Fruit fly (Drosophila melanogaster): ENCODE results near the gene CG8507.

Gene CG8507

DNA sequence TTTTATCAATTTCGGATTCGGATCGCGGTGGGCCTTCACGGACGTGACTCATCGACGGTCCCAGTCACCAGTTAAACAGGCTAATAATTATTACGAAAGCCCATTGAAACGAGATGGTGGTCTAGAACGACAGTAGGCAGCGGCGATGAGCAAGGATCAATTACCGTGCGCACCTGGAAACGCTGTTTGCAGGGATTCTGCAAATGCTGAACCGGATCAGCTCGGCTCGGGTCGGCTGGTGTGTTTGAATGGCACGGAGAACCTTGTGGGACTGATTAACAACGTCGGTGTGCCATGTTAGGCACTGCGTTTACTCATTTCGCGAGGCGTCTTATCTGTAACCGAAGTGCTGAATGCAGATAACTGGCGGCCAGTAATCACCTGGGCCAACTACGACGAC lies 17.1 kb upstream of the CG8507 start, which contains the start of gene Whamy:
Gene Whamy (minus strand): TSS at position 273 of the 400 bp plus-strand sequence.
- TF ChIP-seq Rel (GFP tag; optimal IDR thresholded peaks at IDR 0.05) (no peak), Rel (tag; optimal IDR thresholded peaks at IDR 0.05) (peak; percentile 93), sv (GFP tag; optimal IDR thresholded peaks at IDR 0.05) (no peak), lola (GFP tag; optimal IDR thresholded peaks at IDR 0.05) (no peak), pan (optimal IDR thresholded peaks at IDR 0.05) (no peak), Myc (optimal IDR thresholded peaks at IDR 0.05) (no peak), CG32264 (GFP tag; optimal IDR thresholded peaks at IDR 0.05) (no peak), Abd-B (GFP tag; optimal IDR thresholded peaks at IDR 0.05) (no peak), Dif (GFP tag; optimal IDR thresholded peaks at IDR 0.05; ENCODE audit: partially characterized antibody) (no peak), woc (GFP tag; optimal IDR thresholded peaks at IDR 0.05) (no peak), usp (GFP tag; optimal IDR thresholded peaks at IDR 0.05) (no peak), sage (GFP tag; optimal IDR thresholded peaks at IDR 0.05) (no peak), Sp1 (GFP tag; optimal IDR thresholded peaks at IDR 0.05) (peak; percentile 27), jim (GFP tag; optimal IDR thresholded peaks at IDR 0.05) (no peak), foxo (GFP tag; optimal IDR thresholded peaks at IDR 0.05) (no peak), Jra (GFP tag; optimal IDR thresholded peaks at IDR 0.05) (peak; percentile 8), Hnf4 (GFP tag; optimal IDR thresholded peaks at IDR 0.05) (no peak), CrebA (GFP tag; optimal IDR thresholded peaks at IDR 0.05; ENCODE audit: borderline replicate concordance) (no peak), br (GFP tag; optimal IDR thresholded peaks at IDR 0.05) (peak; percentile 24), Hr83 (GFP tag; optimal IDR thresholded peaks at IDR 0.05; ENCODE audit: poor library complexity, severe bottlenecking) (peak; percentile 12), GATAd (GFP tag; optimal IDR thresholded peaks at IDR 0.05) (no peak), ey (GFP tag; optimal IDR thresholded peaks at IDR 0.05) (no peak), OdsH (GFP tag; optimal IDR thresholded peaks at IDR 0.05) (peak; percentile 17), rgr (GFP tag; optimal IDR thresholded peaks at IDR 0.05) (peak; percentile 4), Mio (GFP tag; optimal IDR thresholded peaks at IDR 0.05) (no peak), fru (GFP tag; optimal IDR thresholded peaks at IDR 0.05) (no peak), h (GFP tag; optimal IDR thresholded peaks at IDR 0.05) (peak; percentile 5), CG9705 (GFP tag; optimal IDR thresholded peaks at IDR 0.05) (no peak), HLH106 (tag; optimal IDR thresholded peaks at IDR 0.05) (no peak), N (GFP tag; optimal IDR thresholded peaks at IDR 0.05) (no peak), brk (GFP tag; optimal IDR thresholded peaks at IDR 0.05) (no peak), psq (GFP tag; optimal IDR thresholded peaks at IDR 0.05) (no peak), dmrt93B (GFP tag; optimal IDR thresholded peaks at IDR 0.05) (no peak), dl (GFP tag; optimal IDR thresholded peaks at IDR 0.05; ENCODE audit: insufficient read depth in 1 of 2, partially characterized antibody in 2 of 2) (no peak), Dfd (GFP tag; optimal IDR thresholded peaks at IDR 0.05) (no peak), dsf (GFP tag; optimal IDR thresholded peaks at IDR 0.05; ENCODE audit: borderline replicate concordance) (no peak), Vsx2 (GFP tag; optimal IDR thresholded peaks at IDR 0.05; ENCODE audit: partially characterized antibody) (no peak), Hr78 (GFP tag; optimal IDR thresholded peaks at IDR 0.05) (no peak), tai (GFP tag; optimal IDR thresholded peaks at IDR 0.05) (no peak)

DNA sequence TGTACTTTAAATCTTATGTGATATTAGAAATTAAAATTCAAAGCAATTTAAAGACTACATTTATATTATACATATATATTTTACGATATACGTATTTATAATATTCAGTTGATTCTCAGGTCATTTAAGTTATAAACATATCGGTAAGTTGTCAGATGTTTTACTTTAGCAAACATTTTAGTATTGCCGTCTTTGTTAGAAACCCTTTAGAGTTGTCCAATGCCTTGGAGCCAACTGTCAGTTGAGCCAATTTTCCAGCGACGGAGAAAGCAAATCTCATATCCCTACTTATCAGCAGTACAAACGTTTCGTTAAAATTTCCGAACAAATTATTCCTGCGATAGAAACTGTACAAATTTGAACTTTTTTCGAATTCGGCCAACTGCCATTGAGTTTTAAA lies 16.5 kb upstream of the CG8507 start, which contains the start of gene topi:
Gene topi (plus strand): TSS at position 301 of the 400 bp plus-strand sequence.
- TF ChIP-seq dl (GFP tag; optimal IDR thresholded peaks at IDR 0.05; ENCODE audit: insufficient read depth in 1 of 2, partially characterized antibody in 2 of 2) = no peak
- TF ChIP-seq jim (GFP tag; optimal IDR thresholded peaks at IDR 0.05) = no peak
- no peak for TF ChIP-seq CG32264 (GFP tag; optimal IDR thresholded peaks at IDR 0.05)
- no peak for TF ChIP-seq Myc (optimal IDR thresholded peaks at IDR 0.05)
- TF ChIP-seq Dif (GFP tag; optimal IDR thresholded peaks at IDR 0.05; ENCODE audit: partially characterized antibody) = no peak
- TF ChIP-seq Sp1 (GFP tag; optimal IDR thresholded peaks at IDR 0.05) = no peak
- no peak for TF ChIP-seq br (GFP tag; optimal IDR thresholded peaks at IDR 0.05)
- TF ChIP-seq psq (GFP tag; optimal IDR thresholded peaks at IDR 0.05) = no peak
- TF ChIP-seq fru (GFP tag; optimal IDR thresholded peaks at IDR 0.05) = no peak
- TF ChIP-seq GATAd (GFP tag; optimal IDR thresholded peaks at IDR 0.05) = no peak
- TF ChIP-seq Rel (GFP tag; optimal IDR thresholded peaks at IDR 0.05) = no peak
- TF ChIP-seq Rel (tag; optimal IDR thresholded peaks at IDR 0.05) = no peak
